Worm (Caenorhabditis elegans) whole organism, young adult: ENCODE data around the gene bgnt-1.2.
"Not testable (repeated sequence)": the region's sequence is repeated elsewhere in the genome, so short reads cannot be mapped to it uniquely, and the experiment has no call there.

Experiments used
- C17E4.6 ChIP-seq: fragments of 200-800 bp; sonication (Bioruptor generic); IDR thresholded peaks from 2 replicates; pipeline ENCODE4 v1.3.6; 2022; ENCODE audit warnings: missing genetic modification reagents, missing genetic modification characterization, missing compliant biosample characterization
- F52B5.7 ChIP-seq: sonication (generic microtip); optimal IDR thresholded peaks from 2 replicates; lab custom pipeline; 2016; ENCODE audit warnings: mild to moderate bottlenecking, missing genetic modification characterization, missing compliant biosample characterization
- F57A8.1 ChIP-seq: fragments of 200-800 bp; sonication (Bioruptor generic); optimal IDR thresholded peaks from 2 replicates; lab custom pipeline; 2018; ENCODE audit warnings: mild to moderate bottlenecking, missing genetic modification characterization, moderate library complexity, missing compliant biosample characterization
- K11D2.4 ChIP-seq: fragments of 200-800 bp; sonication (Bioruptor generic); IDR thresholded peaks from 2 replicates; pipeline ENCODE4 v1.3.6; 2022; ENCODE audit warnings: missing genetic modification reagents, missing genetic modification characterization, missing compliant biosample characterization
- ets-4 ChIP-seq: fragments of 200-800 bp; sonication (Bioruptor generic); optimal IDR thresholded peaks from 2 replicates; lab custom pipeline; 2018; ENCODE audit warnings: mild to moderate bottlenecking, missing genetic modification characterization, missing compliant biosample characterization
- hmg-1.2 ChIP-seq: fragments of 200-800 bp; sonication (Bioruptor generic); IDR thresholded peaks from 2 replicates; pipeline ENCODE4 v1.3.6; 2022; ENCODE audit warnings: missing genetic modification reagents, missing genetic modification characterization, missing compliant biosample characterization
- mel-28 ChIP-seq: sonication (generic microtip); optimal IDR thresholded peaks from 2 replicates; lab custom pipeline; 2016; ENCODE audit warnings: borderline replicate concordance, mild to moderate bottlenecking, missing genetic modification characterization, missing compliant biosample characterization
- nfya-1 ChIP-seq: sonication (generic microtip); optimal IDR thresholded peaks from 2 replicates; lab custom pipeline; 2017; ENCODE audit warnings: antibody characterized with exemption, missing compliant biosample characterization, missing genetic modification characterization, borderline replicate concordance; ENCODE audit not compliant: insufficient read depth
- nhr-27 ChIP-seq: fragments of 200-800 bp; sonication (Bioruptor generic); optimal IDR thresholded peaks from 2 replicates; lab custom pipeline; 2018; ENCODE audit warnings: mild to moderate bottlenecking, missing genetic modification characterization, moderate library complexity, missing compliant biosample characterization
- snpc-1.3 ChIP-seq: sonication (generic microtip); optimal IDR thresholded peaks from 2 replicates; lab custom pipeline; 2017; ENCODE audit warnings: missing genetic modification characterization, mild to moderate bottlenecking, missing compliant biosample characterization, antibody characterized with exemption, moderate library complexity, missing genotype, missing genetic modification reagents; ENCODE audit not compliant: insufficient read depth
- snpc-4 ChIP-seq, 5 experiments: fragments of 150-350 bp in 1 of 5; sonication (generic microtip) in 4 of 5; optimal IDR thresholded peaks; 2 replicates each; lab custom pipeline; 2014 to 2018; ENCODE audit warnings: missing genetic modification characterization in 5 of 5, missing biosample characterization in 3 of 5, antibody characterized with exemption in 2 of 5, mild to moderate bottlenecking in 2 of 5, missing compliant biosample characterization in 2 of 5, missing genotype in 2 of 5, moderate library complexity in 2 of 5, missing genetic modification reagents in 1 of 5

DNA sequence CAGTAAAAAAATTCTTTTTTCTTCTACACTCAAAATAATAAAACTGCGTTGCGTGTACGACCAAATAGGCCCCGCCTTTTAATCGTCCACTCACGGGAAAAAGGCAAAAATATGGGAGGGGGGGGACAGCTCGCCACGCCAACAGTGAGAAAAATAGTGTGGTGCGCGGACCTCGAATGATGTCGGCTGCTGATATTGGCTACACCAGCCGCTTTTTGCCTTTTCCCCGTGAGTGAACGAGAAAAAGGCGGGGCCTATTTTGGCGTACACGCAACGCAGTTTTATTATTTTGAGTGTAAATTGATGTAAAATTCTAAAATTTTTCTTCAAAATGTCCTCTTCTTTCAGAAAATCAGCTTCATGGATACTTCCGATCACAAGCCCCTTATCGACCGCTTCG is 28.2 kb downstream of the bgnt-1.2 start, which contains the start of gene ztf-28:
- TF ChIP-seq C17E4.6; mel-28 (tag; lab: Kevin White, UChicago); nhr-27 (tag; lab: Kevin White, UChicago); ets-4; snpc-1.3 (tag; lab: Kevin White, UChicago); nfya-1 (tag; lab: Kevin White, UChicago); K11D2.4 (GFP tag; lab: Robert Waterston, UW); F52B5.7 (tag; lab: Kevin White, UChicago); F57A8.1 (GFP tag; lab: Kevin White, UChicago): not testable (repeated sequence)
- TF ChIP-seq hmg-1.2 (GFP tag; lab: Robert Waterston, UW) = peak; percentile 89
- TF ChIP-seq snpc-4 (GFP tag; optimal IDR thresholded peaks at IDR 0.05; lab: Kevin White, UChicago) = peak; percentile 7
- peak in 3 of 4 experiments; percentile 51 to 88 (median 73) for TF ChIP-seq snpc-4 (tag; optimal IDR thresholded peaks at IDR 0.05; lab: Kevin White, UChicago)
